Worm (Caenorhabditis elegans) whole organism, L3 larva: ENCODE measurements around the gene Y46D2A.2.

Experiments used
- aly-2 ChIP-seq: fragments of 150-350 bp; optimal IDR thresholded peaks from 2 replicates; lab custom pipeline; 2014; ENCODE audit warnings: missing biosample characterization, missing genetic modification characterization
- nhr-25 ChIP-seq: sonication (generic microtip); optimal IDR thresholded peaks from 2 replicates; lab custom pipeline; 2017; ENCODE audit warnings: missing biosample characterization, missing genetic modification characterization
- nhr-28 ChIP-seq: fragments of 150-350 bp; optimal IDR thresholded peaks from 2 replicates; lab custom pipeline; 2014; ENCODE audit warnings: missing biosample characterization, missing genetic modification characterization

ce11 chrII:3341989-3342388, 18.9 kb upstream of the Y46D2A.2 start, which contains the start of gene F14D2.11:
- no peak for TF ChIP-seq aly-2 (tag; lab: Kevin White, UChicago)
- TF ChIP-seq nhr-28 = no peak
- no peak for TF ChIP-seq nhr-25 (tag; lab: Kevin White, UChicago)
